Fruit fly (Drosophila melanogaster) whole organism, embryonic: Measurements from ENCODE around the gene CG6136.
A peak's percentile ranks its signal among the peaks of the same experiment; 100 is the strongest.

Experiments used
- Atf-2 ChIP-seq: fragments of 200-800 bp; sonication (Bioruptor generic); optimal IDR thresholded peaks from 2 replicates; lab custom pipeline; 2016; ENCODE audit warnings: missing biosample characterization, missing genetic modification characterization
- Bdp1 ChIP-seq: fragments of 200-800 bp; sonication (Bioruptor generic); optimal IDR thresholded peaks from 3 replicates; lab custom pipeline; 2016; ENCODE audit warnings: missing biosample characterization, missing genetic modification characterization
- Blimp-1 ChIP-seq: fragments of 200-800 bp; sonication (Bioruptor generic); optimal IDR thresholded peaks from 3 replicates; lab custom pipeline; 2018; ENCODE audit warnings: missing biosample characterization, missing genetic modification characterization, mild to moderate bottlenecking, moderate library complexity, missing genetic modification reagents
- CG10209 ChIP-seq: fragments of 200-800 bp; sonication (Bioruptor generic); optimal IDR thresholded peaks from 3 replicates; lab custom pipeline; 2017; ENCODE audit warnings: missing biosample characterization, mild to moderate bottlenecking, missing genetic modification characterization, missing genetic modification reagents
- CG10366 ChIP-seq: fragments of 200-800 bp; sonication (Bioruptor generic); IDR thresholded peaks from 2 replicates; pipeline ENCODE4 v1.3.6; 2022; ENCODE audit warnings: missing biosample characterization, missing genetic modification characterization
- CG10462 ChIP-seq: fragments of 200-800 bp; sonication (Bioruptor generic); optimal IDR thresholded peaks from 2 replicates; lab custom pipeline; 2016; ENCODE audit warnings: missing biosample characterization, missing genetic modification characterization
- CG10654 ChIP-seq: fragments of 200-800 bp; sonication (Bioruptor generic); optimal IDR thresholded peaks from 2 replicates; lab custom pipeline; 2016; ENCODE audit warnings: missing biosample characterization, missing genetic modification characterization
- CG11695 ChIP-seq: fragments of 200-800 bp; sonication (Bioruptor generic); IDR thresholded peaks from 3 replicates; pipeline ENCODE4 v1.3.6; 2022; ENCODE audit warnings: missing biosample characterization, missing genetic modification characterization
- CG11696 ChIP-seq: fragments of 200-800 bp; sonication (Bioruptor generic); IDR thresholded peaks from 2 replicates; pipeline ENCODE4 v1.3.6; 2022; ENCODE audit warnings: missing biosample characterization, missing genetic modification characterization
- CG12391 ChIP-seq: fragments of 200-800 bp; sonication (Bioruptor generic); optimal IDR thresholded peaks from 3 replicates; lab custom pipeline; 2018; ENCODE audit warnings: missing biosample characterization, mild to moderate bottlenecking, missing genetic modification characterization, moderate library complexity
- CG14441 ChIP-seq: fragments of 200-800 bp; sonication (Bioruptor generic); IDR thresholded peaks from 2 replicates; pipeline ENCODE4 v1.3.6; 2022; ENCODE audit warnings: missing biosample characterization, missing genetic modification characterization
- CG15479 ChIP-seq: fragments of 200-800 bp; sonication (Bioruptor generic); optimal IDR thresholded peaks from 3 replicates; lab custom pipeline; 2019; ENCODE audit warnings: missing biosample characterization, mild to moderate bottlenecking, missing genetic modification characterization, moderate library complexity
- CG1602 ChIP-seq: fragments of 200-800 bp; sonication (Bioruptor generic); optimal IDR thresholded peaks from 3 replicates; lab custom pipeline; 2016; ENCODE audit warnings: missing biosample characterization, missing genetic modification characterization
- CG17186 ChIP-seq: fragments of 200-800 bp; sonication (Bioruptor generic); optimal IDR thresholded peaks from 3 replicates; lab custom pipeline; 2017; ENCODE audit warnings: missing biosample characterization, missing genetic modification reagents, missing genetic modification characterization
- CG2678 ChIP-seq: fragments of 200-800 bp; sonication (Bioruptor generic); optimal IDR thresholded peaks from 3 replicates; lab custom pipeline; 2019; ENCODE audit warnings: missing biosample characterization, mild to moderate bottlenecking, missing genetic modification characterization, moderate library complexity
- CG30403 ChIP-seq: fragments of 200-800 bp; sonication (Bioruptor generic); optimal IDR thresholded peaks from 3 replicates; lab custom pipeline; 2016; ENCODE audit warnings: missing biosample characterization, missing genetic modification characterization
- CG30431 ChIP-seq: fragments of 200-800 bp; sonication (Bioruptor generic); optimal IDR thresholded peaks from 2 replicates; lab custom pipeline; 2017; ENCODE audit warnings: missing biosample characterization, missing genetic modification characterization
- CG3163 ChIP-seq: fragments of 200-800 bp; sonication (Bioruptor generic); optimal IDR thresholded peaks from 3 replicates; lab custom pipeline; 2016; ENCODE audit warnings: missing biosample characterization, missing genetic modification characterization
- CG34422 ChIP-seq: fragments of 200-800 bp; sonication (Bioruptor generic); IDR thresholded peaks from 3 replicates; pipeline ENCODE4 v1.3.6; 2022; ENCODE audit warnings: missing biosample characterization, missing genetic modification characterization
- CG4404 ChIP-seq: fragments of 200-800 bp; sonication (Bioruptor generic); IDR thresholded peaks from 2 replicates; pipeline ENCODE4 v1.3.6; 2022; ENCODE audit warnings: missing biosample characterization, missing genetic modification characterization
- CG4730 ChIP-seq: fragments of 200-800 bp; sonication (Bioruptor generic); IDR thresholded peaks from 2 replicates; pipeline ENCODE4 v1.3.6; 2022; ENCODE audit warnings: missing biosample characterization, missing genetic modification characterization
- CG5245 ChIP-seq: fragments of 200-800 bp; sonication (Bioruptor generic); optimal IDR thresholded peaks from 3 replicates; lab custom pipeline; 2016; ENCODE audit warnings: missing biosample characterization, missing genetic modification characterization
- CG6272 ChIP-seq: fragments of 200-800 bp; sonication (Bioruptor generic); IDR thresholded peaks from 2 replicates; pipeline ENCODE4 v1.3.6; 2022; ENCODE audit warnings: missing biosample characterization, missing genetic modification characterization
- CG8478 ChIP-seq: fragments of >200 bp; optimal IDR thresholded peaks from 2 replicates; lab custom pipeline; 2018
- Chrac-16 ChIP-seq: fragments of 200-800 bp; sonication (Bioruptor generic); optimal IDR thresholded peaks from 3 replicates; lab custom pipeline; 2016; ENCODE audit warnings: missing biosample characterization, missing genetic modification characterization
- Hsf ChIP-seq: fragments of 200-800 bp; sonication (Bioruptor generic); optimal IDR thresholded peaks from 3 replicates; lab custom pipeline; 2016; ENCODE audit warnings: missing biosample characterization, missing genetic modification characterization
- Jarid2 ChIP-seq: fragments of 200-800 bp; sonication (Bioruptor generic); optimal IDR thresholded peaks from 3 replicates; lab custom pipeline; 2017; ENCODE audit warnings: mild to moderate bottlenecking, missing biosample characterization, missing genetic modification reagents, missing genetic modification characterization
- Lim3 ChIP-seq: fragments of 200-800 bp; sonication (Bioruptor generic); IDR thresholded peaks from 2 replicates; pipeline ENCODE4 v1.3.6; 2022; ENCODE audit warnings: missing biosample characterization, missing genetic modification characterization
- Mes4 ChIP-seq: fragments of 200-800 bp; sonication (Bioruptor generic); optimal IDR thresholded peaks from 2 replicates; lab custom pipeline; 2016; ENCODE audit warnings: missing biosample characterization, missing genetic modification characterization
- NC2β ChIP-seq: fragments of 200-800 bp; sonication (Bioruptor generic); optimal IDR thresholded peaks from 2 replicates; lab custom pipeline; 2016; ENCODE audit warnings: missing biosample characterization, missing genetic modification characterization
- Oli ChIP-seq: fragments of 200-800 bp; sonication (Bioruptor generic); optimal IDR thresholded peaks from 2 replicates; lab custom pipeline; 2018; ENCODE audit warnings: missing biosample characterization, mild to moderate bottlenecking, missing genetic modification characterization, moderate library complexity
- Ptx1 ChIP-seq: fragments of 200-800 bp; sonication (Bioruptor generic); IDR thresholded peaks from 2 replicates; pipeline ENCODE4 v1.3.6; 2022; ENCODE audit warnings: missing biosample characterization, missing genetic modification characterization
- Six4 ChIP-seq: fragments of 200-800 bp; sonication (Bioruptor generic); optimal IDR thresholded peaks from 2 replicates; lab custom pipeline; 2016; ENCODE audit warnings: missing biosample characterization, missing genetic modification characterization
- Trl ChIP-seq, 3 experiments: fragments of >200 bp in 2 of 3; fragments of 200-800 bp in 1 of 3; sonication (Bioruptor generic) in 1 of 3; optimal IDR thresholded peaks; 2 replicates in 1 of 3; 3 replicates in 2 of 3; lab custom pipeline; 2016 to 2017; ENCODE audit warnings: missing biosample characterization in 1 of 3, missing genetic modification characterization in 1 of 3
- Vsx1 ChIP-seq: fragments of 200-800 bp; sonication (Bioruptor generic); optimal IDR thresholded peaks from 2 replicates; lab custom pipeline; 2017; ENCODE audit warnings: missing biosample characterization, mild to moderate bottlenecking, missing genetic modification characterization, missing genetic modification reagents
- YL-1 ChIP-seq: fragments of 200-800 bp; sonication (Bioruptor generic); optimal IDR thresholded peaks from 3 replicates; lab custom pipeline; 2017; ENCODE audit warnings: missing biosample characterization, mild to moderate bottlenecking, missing genetic modification characterization
- abd-A ChIP-seq: fragments of 200-800 bp; sonication (Bioruptor generic); optimal IDR thresholded peaks from 3 replicates; lab custom pipeline; 2019; ENCODE audit warnings: missing biosample characterization, mild to moderate bottlenecking, missing genetic modification characterization, moderate library complexity
- ap ChIP-seq: fragments of 200-800 bp; sonication (Bioruptor generic); IDR thresholded peaks from 2 replicates; pipeline ENCODE4 v1.3.6; 2022; ENCODE audit warnings: missing biosample characterization, missing genetic modification characterization
- caup ChIP-seq: fragments of 200-800 bp; sonication (Bioruptor generic); optimal IDR thresholded peaks from 3 replicates; lab custom pipeline; 2017; ENCODE audit warnings: missing biosample characterization, mild to moderate bottlenecking, missing genetic modification characterization, moderate library complexity; ENCODE audit not compliant: severe bottlenecking
- chn ChIP-seq: fragments of 200-800 bp; sonication (Bioruptor generic); optimal IDR thresholded peaks from 2 replicates; lab custom pipeline; 2016; ENCODE audit warnings: missing biosample characterization, missing genetic modification characterization
- croc ChIP-seq: fragments of 200-800 bp; sonication (Bioruptor generic); conservative IDR thresholded peaks from 3 replicates; pipeline ENCODE4 v1.3.6; 2022; ENCODE audit warnings: missing biosample characterization, missing genetic modification characterization
- gce ChIP-seq: fragments of 200-800 bp; sonication (Bioruptor generic); IDR thresholded peaks from 3 replicates; pipeline ENCODE4 v1.3.6; 2022; ENCODE audit warnings: missing biosample characterization, missing genetic modification characterization
- h ChIP-seq: fragments of >200 bp; optimal IDR thresholded peaks from 2 replicates; lab custom pipeline; 2017
- insv ChIP-seq, 2 experiments: fragments of 200-800 bp; sonication (Bioruptor generic); optimal IDR thresholded peaks; 3 replicates each; lab custom pipeline; 2016 to 2018; ENCODE audit warnings: missing biosample characterization in 2 of 2, missing genetic modification characterization in 2 of 2
- lbe ChIP-seq: fragments of 200-800 bp; sonication (Bioruptor generic); optimal IDR thresholded peaks from 2 replicates; lab custom pipeline; 2016; ENCODE audit warnings: missing biosample characterization, mild to moderate bottlenecking, missing genetic modification characterization
- nmo ChIP-seq: fragments of 200-800 bp; sonication (Bioruptor generic); optimal IDR thresholded peaks from 2 replicates; lab custom pipeline; 2018; ENCODE audit warnings: missing biosample characterization, mild to moderate bottlenecking, missing genetic modification characterization, moderate library complexity
- pfk ChIP-seq: fragments of 200-800 bp; sonication (Bioruptor generic); optimal IDR thresholded peaks from 2 replicates; lab custom pipeline; 2018; ENCODE audit warnings: missing biosample characterization, mild to moderate bottlenecking, missing genetic modification characterization, moderate library complexity
- repo ChIP-seq: fragments of 200-800 bp; sonication (Bioruptor generic); optimal IDR thresholded peaks from 2 replicates; lab custom pipeline; 2016; ENCODE audit warnings: missing biosample characterization, missing genetic modification characterization
- schlank ChIP-seq: fragments of 200-800 bp; sonication (Bioruptor generic); optimal IDR thresholded peaks from 2 replicates; lab custom pipeline; 2018; ENCODE audit warnings: missing biosample characterization, mild to moderate bottlenecking, missing genetic modification characterization
- tin ChIP-seq: fragments of 200-800 bp; sonication (Bioruptor generic); optimal IDR thresholded peaks from 3 replicates; lab custom pipeline; 2016; ENCODE audit warnings: missing biosample characterization, missing genetic modification characterization
- z ChIP-seq: fragments of 200-800 bp; sonication (Bioruptor generic); IDR thresholded peaks from 3 replicates; pipeline ENCODE4 v1.3.6; 2022; ENCODE audit warnings: missing biosample characterization, missing genetic modification characterization
- zfh2 ChIP-seq: fragments of 200-800 bp; sonication (Bioruptor generic); optimal IDR thresholded peaks from 2 replicates; lab custom pipeline; 2016; ENCODE audit warnings: missing biosample characterization, missing genetic modification characterization

Gene CG6136

dm6 chr3R:15350993-15351426 lies 21.0 kb downstream of the CG6136 start, which contains the start of the genes Trs33 and Tmtc4 (continued):
- no peak for TF ChIP-seq Six4 (GFP tag; lab: Kevin White, UChicago)
- peak; percentile 42 for TF ChIP-seq CG30403 (GFP tag; lab: Kevin White, UChicago)
- no peak for TF ChIP-seq abd-A
- peak; percentile 21 for TF ChIP-seq Hsf (GFP tag; lab: Kevin White, UChicago)
- no peak for TF ChIP-seq repo
- no peak for TF ChIP-seq Trl (optimal IDR thresholded peaks at IDR 0.05; lab: Kevin White, UChicago)
- no peak for TF ChIP-seq Trl (GFP tag; optimal IDR thresholded peaks at IDR 0.05; lab: Kevin White, UChicago)
- no peak for TF ChIP-seq ap (GFP tag; lab: Robert Waterston, UW)
- no peak for TF ChIP-seq CG5245 (GFP tag; lab: Kevin White, UChicago)
- no peak for TF ChIP-seq pfk (GFP tag; lab: Kevin White, UChicago)
- no peak for TF ChIP-seq CG10366 (GFP tag; lab: Robert Waterston, UW)
- TF ChIP-seq croc (GFP tag; lab: Robert Waterston, UW), result no peak
- no peak for TF ChIP-seq Jarid2 (GFP tag; lab: Kevin White, UChicago)
- peak; percentile 21 for TF ChIP-seq CG10209 (GFP tag; lab: Kevin White, UChicago)
- peak; percentile 21 for TF ChIP-seq tin (GFP tag; lab: Kevin White, UChicago)
- TF ChIP-seq CG34422 (GFP tag; lab: Robert Waterston, UW), result peak; percentile 29; the same call in 1 of the 3 replicates
- no peak for TF ChIP-seq Oli (tag; lab: Kevin White, UChicago)
- TF ChIP-seq caup (GFP tag; lab: Kevin White, UChicago), result no peak
- no peak for TF ChIP-seq CG11696
- no peak for TF ChIP-seq CG30431 (GFP tag; lab: Kevin White, UChicago)
- TF ChIP-seq chn (GFP tag; lab: Kevin White, UChicago), result no peak
- no peak for TF ChIP-seq CG4404 (GFP tag; lab: Robert Waterston, UW)
- TF ChIP-seq CG6272, result no peak
- peak; percentile 55 for TF ChIP-seq lbe (GFP tag; lab: Kevin White, UChicago)
- no peak for TF ChIP-seq zfh2 (GFP tag; lab: Kevin White, UChicago)
- TF ChIP-seq CG8478 (lab: Kevin White, UChicago), result no peak
- TF ChIP-seq gce (GFP tag; lab: Robert Waterston, UW), result no peak
- TF ChIP-seq CG14441 (GFP tag; lab: Robert Waterston, UW), result no peak
- no peak for TF ChIP-seq Vsx1 (GFP tag; lab: Kevin White, UChicago)
- TF ChIP-seq Bdp1 (GFP tag; lab: Kevin White, UChicago), result no peak
- TF ChIP-seq schlank (tag; lab: Kevin White, UChicago), result no peak
- peak; percentile 11 for TF ChIP-seq YL-1 (GFP tag; lab: Kevin White, UChicago)
- TF ChIP-seq CG2678 (tag; lab: Kevin White, UChicago), result peak; percentile 64
- TF ChIP-seq NC2β (GFP tag; lab: Kevin White, UChicago), result no peak
- peak; percentile 15 for TF ChIP-seq CG1602 (GFP tag; lab: Kevin White, UChicago)
- no peak for TF ChIP-seq CG11695 (GFP tag; lab: Robert Waterston, UW)
- TF ChIP-seq z, result no peak
- TF ChIP-seq Ptx1 (GFP tag; lab: Robert Waterston, UW), result 0 out of 2 replicates have a peak, but pooled peaks have one; percentile 33
- no peak for TF ChIP-seq CG15479
- no peak for TF ChIP-seq CG3163 (GFP tag; lab: Kevin White, UChicago)
- no peak for TF ChIP-seq CG17186 (GFP tag; lab: Kevin White, UChicago)
- TF ChIP-seq Chrac-16, result peak; percentile 1
- no peak for TF ChIP-seq Atf-2 (GFP tag; lab: Kevin White, UChicago)
- no peak for TF ChIP-seq Mes4 (GFP tag; lab: Kevin White, UChicago)
- TF ChIP-seq nmo (GFP tag; lab: Kevin White, UChicago), result peak; percentile 52
- TF ChIP-seq CG4730 (GFP tag; lab: Robert Waterston, UW), result no peak
- TF ChIP-seq CG10462 (GFP tag; lab: Kevin White, UChicago), result no peak
- TF ChIP-seq h, result no peak
- TF ChIP-seq Blimp-1 (GFP tag; lab: Kevin White, UChicago), result peak; percentile 31
- TF ChIP-seq insv (GFP tag; optimal IDR thresholded peaks at IDR 0.05; lab: Kevin White, UChicago), result peak in 1 of 2 experiments; percentile 2
- no peak for TF ChIP-seq Lim3 (GFP tag; lab: Robert Waterston, UW)
- peak; percentile 20 for TF ChIP-seq CG10654 (GFP tag; lab: Kevin White, UChicago)
- TF ChIP-seq CG12391 (tag; lab: Kevin White, UChicago), result peak; percentile 72
